Worm (Caenorhabditis elegans): ENCODE results near the gene K12H6.7.

DNA sequence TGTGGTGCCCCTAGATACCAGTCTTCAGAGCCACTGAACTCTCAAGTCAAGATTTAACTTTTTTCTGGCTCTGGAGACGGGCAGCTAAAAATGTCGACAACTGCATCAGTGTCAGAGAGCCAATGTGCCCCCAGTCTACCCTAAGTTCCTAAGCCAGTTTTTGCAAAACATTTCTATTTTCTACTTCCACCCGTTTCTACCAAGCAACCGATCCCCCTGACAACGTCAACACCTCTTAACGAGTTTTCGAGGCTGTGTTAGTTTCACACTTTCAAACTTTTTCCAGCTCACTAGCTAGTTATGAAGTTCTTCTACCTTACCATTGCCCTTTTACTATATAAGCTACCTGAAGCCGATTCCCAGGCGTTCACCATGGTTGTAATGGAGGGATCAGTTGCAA is 27.5 kb upstream of the K12H6.7 start, which contains the start of gene Y110A2AL.5:
- no peak for TF ChIP-seq ztf-4 (tag; optimal IDR thresholded peaks at IDR 0.05)
- TF ChIP-seq nhr-23 (tag; optimal IDR thresholded peaks at IDR 0.05): no peak
- TF ChIP-seq C34F6.9 (tag; optimal IDR thresholded peaks at IDR 0.05): no peak
- no peak for TF ChIP-seq nhr-237 (tag; optimal IDR thresholded peaks at IDR 0.05)
- no peak for TF ChIP-seq ceh-82 (tag; optimal IDR thresholded peaks at IDR 0.05)
- TF ChIP-seq ZK546.5 (tag; optimal IDR thresholded peaks at IDR 0.05): no peak
- TF ChIP-seq mdl-1 (tag; optimal IDR thresholded peaks at IDR 0.05): no peak
- no peak for TF ChIP-seq unc-62 (GFP tag; optimal IDR thresholded peaks at IDR 0.05)

All from whole organism, L2 larva.